Worm (Caenorhabditis elegans) whole organism, midembryonic: ENCODE results near the gene Y47D7A.6.

ENCODE experiments used
- T22C8.4 ChIP-seq: fragments of 200-800 bp; sonication (Bioruptor generic); IDR thresholded peaks from 2 replicates; pipeline ENCODE4 v1.3.6; 2022; ENCODE audit warnings: missing genetic modification characterization, missing compliant biosample characterization
- cog-1 ChIP-seq: sonication (generic microtip); optimal IDR thresholded peaks from 2 replicates; lab custom pipeline; 2016; ENCODE audit warnings: missing genetic modification characterization, missing compliant biosample characterization
- flt-1 ChIP-seq: fragments of 200-800 bp; sonication (Bioruptor generic); IDR thresholded peaks from 2 replicates; pipeline ENCODE4 v1.3.6; 2022; ENCODE audit warnings: missing genetic modification characterization, missing compliant biosample characterization
- klf-2 ChIP-seq: fragments of 200-800 bp; sonication (Bioruptor generic); conservative IDR thresholded peaks from 2 replicates; pipeline ENCODE4 v1.3.6; 2022; ENCODE audit warnings: missing genetic modification reagents, missing genetic modification characterization, missing compliant biosample characterization
- med-1 ChIP-seq: sonication (generic microtip); optimal IDR thresholded peaks from 2 replicates; lab custom pipeline; 2017; ENCODE audit warnings: missing genetic modification characterization, mild to moderate bottlenecking, missing compliant biosample characterization, antibody characterized with exemption, missing genetic modification reagents; ENCODE audit not compliant: insufficient read depth
- ref-1 ChIP-seq: fragments of 200-800 bp; sonication (Bioruptor generic); conservative IDR thresholded peaks from 2 replicates; pipeline ENCODE4 v1.3.6; 2022; ENCODE audit warnings: missing genetic modification reagents, missing genetic modification characterization, missing compliant biosample characterization
- tab-1 ChIP-seq: fragments of 200-800 bp; sonication (Bioruptor generic); IDR thresholded peaks from 2 replicates; pipeline ENCODE4 v1.3.6; 2022; ENCODE audit warnings: missing genetic modification characterization, missing compliant biosample characterization
- ztf-23 ChIP-seq: fragments of 200-800 bp; sonication (Bioruptor generic); IDR thresholded peaks from 2 replicates; pipeline ENCODE4 v1.3.6; 2022; ENCODE audit warnings: missing genetic modification reagents, missing genetic modification characterization, missing compliant biosample characterization
- ztf-29 ChIP-seq: fragments of 200-800 bp; sonication (Bioruptor generic); IDR thresholded peaks from 2 replicates; pipeline ENCODE4 v1.3.6; 2022; ENCODE audit warnings: missing genetic modification reagents, missing genetic modification characterization, missing compliant biosample characterization

Y47D7A.6 gene

ce11 chrV:4407519-4407918 lies 10.5 kb downstream of the Y47D7A.6 start, which contains the start of gene nhr-118:
Gene nhr-118 (plus strand): TSS chrV:4407819.
- TF ChIP-seq flt-1 (GFP tag; lab: Robert Waterston, UW) (no peak), ref-1 (no peak), T22C8.4 (no peak), tab-1 (no peak), cog-1 (tag; lab: Kevin White, UChicago) (no peak), ztf-29 (no peak), klf-2 (GFP tag; lab: Robert Waterston, UW) (no peak), med-1 (GFP tag; lab: Kevin White, UChicago) (no peak)

- TF ChIP-seq flt-1 (GFP tag; lab: Robert Waterston, UW), result no peak
- TF ChIP-seq ztf-23 (GFP tag; lab: Robert Waterston, UW), result no peak
- TF ChIP-seq ref-1, result no peak
- no peak for TF ChIP-seq cog-1 (tag; lab: Kevin White, UChicago)
- TF ChIP-seq T22C8.4, result no peak
- no peak for TF ChIP-seq tab-1
- no peak for TF ChIP-seq ztf-29
- no peak for TF ChIP-seq med-1 (GFP tag; lab: Kevin White, UChicago)
- no peak for TF ChIP-seq klf-2 (GFP tag; lab: Robert Waterston, UW)
Observed at ce11 chrV:4401865-4402264, 16.2 kb downstream of the Y47D7A.6 start, which contains the start of gene F13A2.5. Gene F13A2.5 (minus strand): TSS chrV:4401965.

- TF ChIP-seq flt-1 (GFP tag; lab: Robert Waterston, UW) (no peak), T22C8.4 (no peak), med-1 (GFP tag; lab: Kevin White, UChicago) (no peak), klf-2 (GFP tag; lab: Robert Waterston, UW) (no peak), tab-1 (no peak), cog-1 (tag; lab: Kevin White, UChicago) (no peak), ztf-23 (GFP tag; lab: Robert Waterston, UW) (no peak), ref-1 (no peak), ztf-29 (no peak)
Observed at ce11 chrV:4400118-4400517, 17.9 kb downstream of the Y47D7A.6 start, which contains the start of gene F13A2.4. Gene F13A2.4 (minus strand): TSS chrV:4400218.

ce11 chrV:4398884-4399283 lies 19.1 kb downstream of the Y47D7A.6 start:
- TF ChIP-seq med-1 (GFP tag; lab: Kevin White, UChicago), result no peak
- TF ChIP-seq ztf-23 (GFP tag; lab: Robert Waterston, UW), result no peak
- TF ChIP-seq cog-1 (tag; lab: Kevin White, UChicago), result no peak
- no peak for TF ChIP-seq flt-1 (GFP tag; lab: Robert Waterston, UW)
- TF ChIP-seq ref-1, result no peak
- TF ChIP-seq ztf-29, result no peak

ce11 chrV:4398127-4398526 lies 19.9 kb downstream of the Y47D7A.6 start:
- TF ChIP-seq flt-1 (GFP tag; lab: Robert Waterston, UW), result no peak
- no peak for TF ChIP-seq ztf-29
- TF ChIP-seq cog-1 (tag; lab: Kevin White, UChicago), result no peak
- TF ChIP-seq med-1 (GFP tag; lab: Kevin White, UChicago), result no peak
- no peak for TF ChIP-seq ztf-23 (GFP tag; lab: Robert Waterston, UW)
- TF ChIP-seq tab-1, result no peak
- TF ChIP-seq T22C8.4, result no peak
- no peak for TF ChIP-seq klf-2 (GFP tag; lab: Robert Waterston, UW)

ce11 chrV:4396257-4396656 lies 21.8 kb downstream of the Y47D7A.6 start, which contains the start of gene F13A2.3:
Gene F13A2.3 (minus strand): TSS chrV:4396357.
- TF ChIP-seq ztf-23 (GFP tag; lab: Robert Waterston, UW) (no peak), T22C8.4 (no peak), ztf-29 (no peak), cog-1 (tag; lab: Kevin White, UChicago) (no peak), med-1 (GFP tag; lab: Kevin White, UChicago) (no peak), klf-2 (GFP tag; lab: Robert Waterston, UW) (no peak), tab-1 (no peak), ref-1 (no peak), flt-1 (GFP tag; lab: Robert Waterston, UW) (no peak)

- TF ChIP-seq klf-2 (GFP tag; lab: Robert Waterston, UW), result no peak
- TF ChIP-seq ref-1, result no peak
Observed at ce11 chrV:4387916-4388315, 30.1 kb downstream of the Y47D7A.6 start.

ce11 chrV:4387402-4387801 lies 30.6 kb downstream of the Y47D7A.6 start, which contains the start of gene F13A2.9:
Gene F13A2.9 (minus strand): TSS chrV:4387502.
- TF ChIP-seq klf-2 (GFP tag; lab: Robert Waterston, UW), result no peak
- no peak for TF ChIP-seq med-1 (GFP tag; lab: Kevin White, UChicago)
- TF ChIP-seq ref-1, result no peak
- no peak for TF ChIP-seq ztf-29
- TF ChIP-seq tab-1, result no peak
- no peak for TF ChIP-seq flt-1 (GFP tag; lab: Robert Waterston, UW)
- no peak for TF ChIP-seq ztf-23 (GFP tag; lab: Robert Waterston, UW)
- no peak for TF ChIP-seq cog-1 (tag; lab: Kevin White, UChicago)
- no peak for TF ChIP-seq T22C8.4

- TF ChIP-seq T22C8.4 (no peak), flt-1 (GFP tag; lab: Robert Waterston, UW) (no peak), med-1 (GFP tag; lab: Kevin White, UChicago) (no peak), ztf-23 (GFP tag; lab: Robert Waterston, UW) (no peak), cog-1 (tag; lab: Kevin White, UChicago) (no peak), tab-1 (no peak), klf-2 (GFP tag; lab: Robert Waterston, UW) (no peak), ztf-29 (no peak), ref-1 (no peak)
Observed at ce11 chrV:4386173-4386572, 31.8 kb downstream of the Y47D7A.6 start, which contains the start of gene F13A2.10. Gene F13A2.10 (minus strand): TSS chrV:4386273.

- TF ChIP-seq ztf-23 (GFP tag; lab: Robert Waterston, UW), result no peak
- no peak for TF ChIP-seq ztf-29
- no peak for TF ChIP-seq med-1 (GFP tag; lab: Kevin White, UChicago)
- no peak for TF ChIP-seq T22C8.4
- no peak for TF ChIP-seq flt-1 (GFP tag; lab: Robert Waterston, UW)
Observed at ce11 chrV:4384482-4384881, 33.5 kb downstream of the Y47D7A.6 start, which contains the start of gene F13A2.2. Gene F13A2.2 (minus strand): TSS chrV:4384582.
